Worm (Caenorhabditis elegans): Measurements from ENCODE around the gene ZK632.2.

Gene ZK632.2

DNA sequence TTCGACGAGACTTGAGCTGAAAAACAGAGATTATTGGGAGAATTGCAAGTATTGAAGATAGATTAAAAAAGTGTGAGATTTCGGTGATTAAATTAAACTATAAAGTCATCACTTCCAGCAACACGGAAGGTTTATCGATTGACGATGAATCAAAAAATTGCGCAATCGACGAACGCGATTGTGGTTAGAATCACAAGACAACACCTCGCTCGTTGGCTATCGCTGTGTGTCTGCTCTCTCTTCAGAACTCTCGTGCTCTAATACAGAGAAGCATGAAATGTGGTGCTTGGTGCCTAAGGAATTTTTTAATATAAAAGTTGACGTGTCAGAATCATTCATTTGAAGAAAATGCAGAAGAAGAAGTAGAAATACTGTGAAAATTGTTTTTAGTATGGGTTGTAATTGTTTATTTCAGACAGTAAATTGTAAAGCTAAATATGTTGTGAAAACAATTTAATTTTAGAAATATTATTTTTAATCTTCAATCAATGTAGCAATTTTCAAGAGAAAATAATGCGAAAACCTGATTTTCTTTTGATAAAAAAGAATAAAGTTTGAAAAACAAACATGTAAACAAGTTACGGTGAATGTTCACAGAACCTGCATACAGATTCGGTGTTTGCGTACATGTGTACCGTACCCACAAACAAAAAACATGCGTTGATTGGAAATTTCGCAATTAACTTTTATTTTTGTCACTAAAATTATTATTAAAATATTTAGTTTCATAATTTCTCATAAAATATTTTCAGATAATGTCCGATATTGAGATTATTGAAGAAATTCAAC is 28.4 kb downstream of the ZK632.2 start, which contains the start of the genes ZK632.10 and ZK632.11 (continued):
- TF ChIP-seq unc-62 (GFP tag; optimal IDR thresholded peaks at IDR 0.05 in 1 of 2) (peak in 1 of 2 experiments; percentile 74), unc-62 (tag; optimal IDR thresholded peaks at IDR 0.05) (no peak), ZK337.2 (GFP tag; IDR thresholded peaks at IDR 0.05) (no peak), dmd-9 (GFP tag; IDR thresholded peaks at IDR 0.05) (no peak), zfp-3 (GFP tag; conservative IDR thresholded peaks at IDR 0.05) (no peak), F37D6.2 (tag; optimal IDR thresholded peaks at IDR 0.05) (no peak), ceh-28 (tag; optimal IDR thresholded peaks at IDR 0.05) (no peak), nhr-76 (tag; optimal IDR thresholded peaks at IDR 0.05) (no peak), Y5F2A.4 (GFP tag; optimal IDR thresholded peaks at IDR 0.05) (no peak), mdl-1 (tag; optimal IDR thresholded peaks at IDR 0.05) (peak; percentile 35 to 72), nhr-25 (tag; optimal IDR thresholded peaks at IDR 0.05; ENCODE audit: borderline replicate concordance, insufficient read depth) (no peak), pqm-1 (tag; optimal IDR thresholded peaks at IDR 0.05) (no peak), dmd-6 (GFP tag; IDR thresholded peaks at IDR 0.05) (peak; percentile 52), nhr-10 (tag; optimal IDR thresholded peaks at IDR 0.05) (no peak)

DNA sequence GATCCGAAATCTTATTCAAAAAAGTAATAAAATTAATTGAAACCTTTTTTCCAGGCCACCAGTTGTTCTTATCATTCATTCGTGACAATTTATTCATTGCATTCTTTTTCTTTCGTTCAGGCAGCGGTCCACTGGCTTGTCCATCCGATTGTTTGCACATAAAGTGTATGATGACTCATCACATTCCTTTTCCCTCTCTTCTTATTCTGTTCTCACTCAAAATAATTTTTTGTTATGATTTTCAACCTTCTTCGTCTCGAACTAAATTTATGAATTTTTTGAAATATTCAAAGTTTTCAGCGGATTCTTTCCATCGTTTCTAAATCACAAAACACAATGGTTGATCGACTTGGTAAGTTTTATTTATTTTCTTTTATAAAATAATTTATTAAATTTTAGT is 31.6 kb downstream of the ZK632.2 start, which contains the start of gene ZK632.12:
ZK632.12 (plus strand) TSS at position 301 of the 400 bp plus-strand sequence.
- TF ChIP-seq tra-1 (GFP tag; IDR thresholded peaks at IDR 0.05) (no peak), nhr-6 (tag; optimal IDR thresholded peaks at IDR 0.05) (peak; percentile 48), dve-1 (tag; optimal IDR thresholded peaks at IDR 0.05; ENCODE audit: insufficient read depth) (peak; percentile 19), pha-4 (GFP tag; IDR thresholded peaks at IDR 0.05) (no peak), pha-4 (tag; optimal IDR thresholded peaks at IDR 0.05) (peak; percentile 20), ceh-32 (tag; optimal IDR thresholded peaks at IDR 0.05; ENCODE audit: poor library complexity) (no peak), mep-1 (tag; optimal IDR thresholded peaks at IDR 0.05) (no peak), mxl-2 (GFP tag; conservative IDR thresholded peaks at IDR 0.05) (no peak), lsy-2 (tag; optimal IDR thresholded peaks at IDR 0.05) (peak in 1 of 2 experiments; percentile 15), daf-16 (GFP tag; optimal IDR thresholded peaks at IDR 0.05) (no peak), daf-16 (tag; optimal IDR thresholded peaks at IDR 0.05) (no peak), aha-1 (tag) (peak; percentile 33), hmg-1.1 (GFP tag; IDR thresholded peaks at IDR 0.05) (no peak)

DNA sequence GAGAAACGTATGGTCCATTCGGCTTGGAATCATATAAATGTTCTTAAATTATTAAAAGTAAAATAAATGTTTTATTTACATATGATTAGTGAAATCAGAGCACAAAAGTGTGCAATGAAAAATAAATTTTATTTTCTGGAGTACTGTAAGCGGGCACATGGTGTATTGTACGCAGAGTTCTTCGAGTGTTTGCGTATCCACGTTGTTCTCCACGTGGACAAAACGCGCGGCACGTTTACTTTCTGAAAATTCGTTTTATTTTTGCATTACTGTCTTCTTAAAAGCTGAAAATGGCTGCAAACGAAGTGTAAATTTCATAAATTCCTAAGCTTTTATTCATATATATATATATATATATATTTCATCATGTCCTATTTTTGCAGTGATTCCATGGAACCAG is 33.7 kb downstream of the ZK632.2 start:
- TF ChIP-seq jun-1 (tag; optimal IDR thresholded peaks at IDR 0.05) = no peak
- peak; percentile 42 for TF ChIP-seq lin-38 (GFP tag; IDR thresholded peaks at IDR 0.05)
- peak; percentile 2 for TF ChIP-seq unc-130 (GFP tag; optimal IDR thresholded peaks at IDR 0.05)

DNA sequence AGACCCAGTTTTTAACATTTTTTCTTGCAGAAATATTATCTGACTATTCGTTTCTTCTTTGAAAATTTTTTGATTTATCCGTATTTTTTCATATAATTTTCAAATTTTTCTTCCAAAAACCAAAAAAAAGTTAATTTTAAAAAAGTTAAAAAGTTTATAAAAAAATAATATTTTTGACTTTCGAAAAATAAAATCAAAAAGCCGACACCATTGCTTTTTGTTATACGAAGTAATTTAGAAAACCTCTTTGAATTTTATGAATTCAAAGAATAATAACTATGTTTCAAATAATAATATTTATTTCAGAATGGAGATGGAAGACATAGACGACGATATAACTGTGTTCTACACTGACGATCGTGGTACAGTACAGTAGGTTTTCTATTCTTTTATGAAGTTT is 36.0 kb downstream of the ZK632.2 start, which contains the start of gene K11H3.8:
K11H3.8 (plus strand) TSS at position 301 of the 400 bp plus-strand sequence.
- no peak for TF ChIP-seq lin-15B (tag; optimal IDR thresholded peaks at IDR 0.05)
- TF ChIP-seq ceh-28 (tag; optimal IDR thresholded peaks at IDR 0.05) = no peak
- TF ChIP-seq mxl-3 (GFP tag; optimal IDR thresholded peaks at IDR 0.05) = no peak
- no peak for TF ChIP-seq vab-7 (GFP tag; IDR thresholded peaks at IDR 0.05)
- TF ChIP-seq gei-8 (GFP tag; optimal IDR thresholded peaks at IDR 0.05) = no peak
- no peak for TF ChIP-seq daf-19 (GFP tag; conservative IDR thresholded peaks at IDR 0.05)
- no peak for TF ChIP-seq hmg-1.1 (GFP tag; IDR thresholded peaks at IDR 0.05)
- no peak for TF ChIP-seq ceh-44 (GFP tag; IDR thresholded peaks at IDR 0.05)
- no peak for TF ChIP-seq duxl-1 (tag; optimal IDR thresholded peaks at IDR 0.05; ENCODE audit: poor library complexity)
- TF ChIP-seq ztf-11 (tag; optimal IDR thresholded peaks at IDR 0.05) = no peak
- no peak for TF ChIP-seq nhr-10 (tag; optimal IDR thresholded peaks at IDR 0.05)
- TF ChIP-seq T20F7.1 (GFP tag; optimal IDR thresholded peaks at IDR 0.05) = no peak
- no peak for TF ChIP-seq fos-1 (tag; optimal IDR thresholded peaks at IDR 0.05)
- TF ChIP-seq nhr-102 (tag; optimal IDR thresholded peaks at IDR 0.05) = no peak
- no peak for TF ChIP-seq ama-1 (optimal IDR thresholded peaks at IDR 0.05)
- TF ChIP-seq R02D3.7 (tag; optimal IDR thresholded peaks at IDR 0.05) = no peak
- no peak for TF ChIP-seq lin-13 (GFP tag; optimal IDR thresholded peaks at IDR 0.05)
- TF ChIP-seq mep-1 (tag; optimal IDR thresholded peaks at IDR 0.05) = no peak
- no peak for TF ChIP-seq tag-97 (GFP tag; IDR thresholded peaks at IDR 0.05)
- TF ChIP-seq lir-3 (tag; optimal IDR thresholded peaks at IDR 0.05) = no peak

Measured in whole organism, L4 larva.